Worm (Caenorhabditis elegans): ENCODE results near the gene wago-10.

DNA sequence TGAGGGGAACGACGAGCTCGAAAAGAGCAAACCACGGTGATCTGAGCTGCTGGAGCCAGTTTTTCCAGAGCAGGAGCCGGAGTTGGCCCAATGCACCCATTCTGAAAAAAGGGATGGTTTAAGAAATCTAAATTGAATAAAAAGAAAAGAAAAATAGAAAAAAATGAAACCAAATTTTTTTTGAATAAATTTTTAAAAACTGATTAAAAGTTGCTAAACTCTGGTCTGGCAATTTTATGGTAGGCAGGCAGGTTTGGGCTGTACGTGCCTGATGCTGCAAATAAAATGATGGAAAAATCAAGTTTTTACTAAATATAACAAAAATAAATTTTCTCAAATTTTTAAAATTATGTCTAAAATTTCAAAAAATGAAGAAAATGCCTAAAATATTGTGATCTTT is 12.6 kb upstream of the wago-10 start, which contains the start of gene abt-4:
- TF ChIP-seq zag-1 (tag; optimal IDR thresholded peaks at IDR 0.05): no peak
- TF ChIP-seq skn-1 (tag; optimal IDR thresholded peaks at IDR 0.05): no peak
- TF ChIP-seq swsn-7 (tag; optimal IDR thresholded peaks at IDR 0.05): no peak
- TF ChIP-seq ces-1 (GFP tag; optimal IDR thresholded peaks at IDR 0.05): no peak
- no peak for TF ChIP-seq lin-39 (tag; optimal IDR thresholded peaks at IDR 0.05)
- no peak for TF ChIP-seq ceh-8 (GFP tag; optimal IDR thresholded peaks at IDR 0.05)
- no peak for TF ChIP-seq mdl-1 (tag; optimal IDR thresholded peaks at IDR 0.05)
- no peak for TF ChIP-seq aha-1 (tag; optimal IDR thresholded peaks at IDR 0.05)
- TF ChIP-seq zip-4 (GFP tag; optimal IDR thresholded peaks at IDR 0.05): no peak
